Worm (Caenorhabditis elegans) whole organism, L3 larva: ENCODE measurements around the gene srb-12.

Source experiments
- ZK546.5 ChIP-seq: sonication (generic microtip); optimal IDR thresholded peaks from 2 replicates; lab custom pipeline; 2017; ENCODE audit warnings: missing biosample characterization, missing genetic modification characterization
- aly-2 ChIP-seq: fragments of 150-350 bp; optimal IDR thresholded peaks from 2 replicates; lab custom pipeline; 2014; ENCODE audit warnings: missing biosample characterization, missing genetic modification characterization
- ama-1 ChIP-seq: fragments of 150-350 bp; optimal IDR thresholded peaks from 2 replicates; lab custom pipeline; 2018
- ceh-16 ChIP-seq: sonication (generic microtip); optimal IDR thresholded peaks from 2 replicates; lab custom pipeline; 2017; ENCODE audit warnings: missing biosample characterization, missing genetic modification characterization
- ceh-28 ChIP-seq: fragments of 150-350 bp; optimal IDR thresholded peaks from 2 replicates; lab custom pipeline; 2014; ENCODE audit warnings: missing biosample characterization, missing genetic modification reagents, missing genetic modification characterization
- ceh-82 ChIP-seq: fragments of 150-350 bp; optimal IDR thresholded peaks from 2 replicates; lab custom pipeline; 2014; ENCODE audit warnings: missing biosample characterization, missing genetic modification characterization
- ceh-9 ChIP-seq: sonication (generic microtip); optimal IDR thresholded peaks from 2 replicates; lab custom pipeline; 2018; ENCODE audit warnings: missing biosample characterization, missing genetic modification characterization
- elt-2 ChIP-seq: sonication (generic microtip); optimal IDR thresholded peaks from 2 replicates; lab custom pipeline; 2016; ENCODE audit warnings: missing genetic modification reagents, mild to moderate bottlenecking, missing genetic modification characterization, missing compliant biosample characterization
- elt-3 ChIP-seq, 3 experiments: fragments of 150-350 bp in 1 of 3; sonication (generic microtip) in 2 of 3; optimal IDR thresholded peaks; 2 replicates in 2 of 3; 4 replicates in 1 of 3; lab custom pipeline; 2014 to 2017; ENCODE audit warnings: missing biosample characterization in 3 of 3, missing genetic modification characterization in 3 of 3
- eor-1 ChIP-seq, 2 experiments: fragments of 150-350 bp; optimal IDR thresholded peaks; 2 replicates each; lab custom pipeline; 2014 to 2018; ENCODE audit warnings: missing biosample characterization in 2 of 2, missing genetic modification characterization in 2 of 2
- fos-1 ChIP-seq: fragments of 150-350 bp; optimal IDR thresholded peaks from 2 replicates; lab custom pipeline; 2014; ENCODE audit warnings: missing biosample characterization, missing genetic modification characterization
- hmg-11 ChIP-seq: sonication (generic microtip); optimal IDR thresholded peaks from 2 replicates; lab custom pipeline; 2016; ENCODE audit warnings: missing genetic modification characterization, missing compliant biosample characterization
- jun-1 ChIP-seq: fragments of 150-350 bp; optimal IDR thresholded peaks from 2 replicates; lab custom pipeline; 2014; ENCODE audit warnings: missing biosample characterization, missing genetic modification reagents, missing genetic modification characterization
- lin-15B ChIP-seq: fragments of 150-350 bp; optimal IDR thresholded peaks from 2 replicates; lab custom pipeline; 2014; ENCODE audit warnings: missing biosample characterization, missing genetic modification characterization
- lin-39 ChIP-seq: fragments of 150-350 bp; optimal IDR thresholded peaks from 2 replicates; lab custom pipeline; 2018; ENCODE audit warnings: missing biosample characterization, missing genetic modification reagents, missing genetic modification characterization
- lsy-12 ChIP-seq: sonication (generic microtip); optimal IDR thresholded peaks from 2 replicates; lab custom pipeline; 2016; ENCODE audit warnings: mild to moderate bottlenecking, missing genetic modification characterization, missing compliant biosample characterization
- mdl-1 ChIP-seq: fragments of 150-350 bp; optimal IDR thresholded peaks from 2 replicates; lab custom pipeline; 2014; ENCODE audit warnings: missing biosample characterization, missing genetic modification characterization
- nfya-1 ChIP-seq: sonication (generic microtip); optimal IDR thresholded peaks from 2 replicates; lab custom pipeline; 2017; ENCODE audit warnings: missing genetic modification characterization, mild to moderate bottlenecking, missing compliant biosample characterization, antibody characterized with exemption, moderate library complexity; ENCODE audit not compliant: insufficient read depth
- nhr-11 ChIP-seq: fragments of 150-350 bp; optimal IDR thresholded peaks from 2 replicates; lab custom pipeline; 2014; ENCODE audit warnings: missing biosample characterization, missing genetic modification characterization
- nhr-23 ChIP-seq: fragments of 150-350 bp; optimal IDR thresholded peaks from 2 replicates; lab custom pipeline; 2014; ENCODE audit warnings: missing biosample characterization, missing genetic modification reagents, missing genetic modification characterization
- nhr-25 ChIP-seq: sonication (generic microtip); optimal IDR thresholded peaks from 2 replicates; lab custom pipeline; 2017; ENCODE audit warnings: missing biosample characterization, missing genetic modification characterization
- nhr-28 ChIP-seq: fragments of 150-350 bp; optimal IDR thresholded peaks from 2 replicates; lab custom pipeline; 2014; ENCODE audit warnings: missing biosample characterization, missing genetic modification characterization
- nhr-43 ChIP-seq: sonication (generic microtip); optimal IDR thresholded peaks from 2 replicates; lab custom pipeline; 2016; ENCODE audit warnings: mild to moderate bottlenecking, missing genetic modification characterization, missing compliant biosample characterization; ENCODE audit not compliant: poor library complexity, severe bottlenecking
- nhr-67 ChIP-seq: fragments of 150-350 bp; optimal IDR thresholded peaks from 2 replicates; lab custom pipeline; 2014; ENCODE audit warnings: missing biosample characterization, missing genetic modification characterization
- nhr-77 ChIP-seq: fragments of 150-350 bp; optimal IDR thresholded peaks from 2 replicates; lab custom pipeline; 2014; ENCODE audit warnings: missing biosample characterization, missing genetic modification characterization
- pha-4 ChIP-seq: fragments of 150-350 bp; optimal IDR thresholded peaks from 2 replicates; lab custom pipeline; 2014; ENCODE audit warnings: missing biosample characterization, missing genetic modification reagents, missing genetic modification characterization
- pqm-1 ChIP-seq: fragments of 150-350 bp; optimal IDR thresholded peaks from 2 replicates; lab custom pipeline; 2017; ENCODE audit warnings: missing biosample characterization, missing genetic modification characterization, inconsistent platforms
- sea-2 ChIP-seq: fragments of 150-350 bp; sonication (generic microtip); optimal IDR thresholded peaks from 4 replicates; lab custom pipeline; 2014; ENCODE audit warnings: missing biosample characterization, missing genetic modification reagents, missing genetic modification characterization
- skn-1 ChIP-seq: fragments of 150-350 bp; optimal IDR thresholded peaks from 2 replicates; lab custom pipeline; 2014; ENCODE audit warnings: missing biosample characterization, missing genetic modification characterization
- tbx-2 ChIP-seq: sonication (generic microtip); optimal IDR thresholded peaks from 2 replicates; lab custom pipeline; 2016; ENCODE audit warnings: mild to moderate bottlenecking, missing genetic modification characterization, missing compliant biosample characterization
- unc-62 ChIP-seq: fragments of 150-350 bp; sonication (generic microtip); optimal IDR thresholded peaks from 4 replicates; lab custom pipeline; 2014; ENCODE audit warnings: missing biosample characterization, missing genetic modification reagents, missing genetic modification characterization
- zag-1 ChIP-seq: fragments of 150-350 bp; optimal IDR thresholded peaks from 2 replicates; lab custom pipeline; 2014; ENCODE audit warnings: missing biosample characterization, missing genetic modification characterization
- ztf-4 ChIP-seq: fragments of 150-350 bp; optimal IDR thresholded peaks from 2 replicates; lab custom pipeline; 2014; ENCODE audit warnings: missing biosample characterization, missing genetic modification characterization

srb-12 gene

ce11 chrII:5150829-5151228 lies 3.6 kb downstream of the srb-12 start, which contains the start of gene srb-16:
Gene srb-16, minus strand, starts transcription at chrII:5150929.
- TF ChIP-seq elt-2 (tag; lab: Kevin White, UChicago) = no peak
- TF ChIP-seq ceh-28 (tag; lab: Kevin White, UChicago) = no peak
- TF ChIP-seq lin-15B (tag; lab: Kevin White, UChicago) = no peak
- TF ChIP-seq lin-39 = no peak
- TF ChIP-seq nfya-1 (tag; lab: Kevin White, UChicago) = no peak
- TF ChIP-seq ceh-16 (tag; lab: Kevin White, UChicago) = no peak
- no peak for TF ChIP-seq nhr-11 (tag; lab: Kevin White, UChicago)
- TF ChIP-seq nhr-23 (tag; lab: Kevin White, UChicago) = no peak
- no peak for TF ChIP-seq unc-62 (GFP tag; lab: Kevin White, UChicago)
- TF ChIP-seq ceh-82 = no peak
- TF ChIP-seq aly-2 (tag; lab: Kevin White, UChicago) = no peak
- TF ChIP-seq lsy-12 (tag; lab: Kevin White, UChicago) = no peak
- TF ChIP-seq, all 47 proteins: peak for 0

DNA sequence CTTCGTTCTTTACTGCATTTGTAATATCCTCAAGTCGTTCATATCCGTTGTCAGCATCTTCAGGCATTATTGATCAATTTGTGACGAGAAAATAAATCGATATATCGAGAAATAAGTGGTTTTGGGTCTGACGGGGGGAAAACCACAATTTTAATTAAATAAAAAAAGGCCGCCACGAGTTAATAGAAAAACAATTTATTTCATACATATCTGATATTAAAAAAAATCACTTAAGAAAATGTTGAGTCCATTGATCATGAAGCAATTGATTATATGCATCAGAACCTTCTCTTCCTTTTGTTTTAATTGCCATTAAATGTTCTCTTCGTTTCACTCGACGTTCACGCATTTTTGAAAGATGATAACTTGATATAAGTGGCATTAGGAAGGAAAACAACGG lies 6.1 kb downstream of the srb-12 start, which contains the start of gene F58A6.5:
F58A6.5 (minus strand) TSS at position 101 of the 400 bp plus-strand sequence.
- TF ChIP-seq nhr-43 = no peak
- TF ChIP-seq nhr-67 (tag; lab: Kevin White, UChicago) = no peak
- TF ChIP-seq pha-4 = no peak
- no peak for TF ChIP-seq tbx-2
- TF ChIP-seq aly-2 (tag; lab: Kevin White, UChicago) = no peak
- no peak for TF ChIP-seq nhr-11 (tag; lab: Kevin White, UChicago)
- no peak for TF ChIP-seq zag-1 (tag; lab: Kevin White, UChicago)
- no peak for TF ChIP-seq lsy-12 (tag; lab: Kevin White, UChicago)
- no peak for TF ChIP-seq nhr-28
- no peak for TF ChIP-seq skn-1 (tag; lab: Kevin White, UChicago)
- TF ChIP-seq hmg-11 (tag; lab: Kevin White, UChicago) = no peak
- no peak for TF ChIP-seq ama-1 (lab: Kevin White, UChicago)
- no peak for TF ChIP-seq ZK546.5
- no peak for TF ChIP-seq ceh-9 (tag; lab: Kevin White, UChicago)
- TF ChIP-seq elt-3 (tag; optimal IDR thresholded peaks at IDR 0.05; lab: Kevin White, UChicago) = no peak
- no peak for TF ChIP-seq fos-1
- no peak for TF ChIP-seq ztf-4
- no peak for TF ChIP-seq mdl-1 (tag; lab: Kevin White, UChicago)
- no peak for TF ChIP-seq sea-2 (GFP tag; lab: Kevin White, UChicago)
- no peak for TF ChIP-seq ceh-28 (tag; lab: Kevin White, UChicago)
- TF ChIP-seq, all 47 proteins: peak for 0

- TF ChIP-seq nhr-77 (tag; lab: Kevin White, UChicago) = no peak
- no peak for TF ChIP-seq eor-1 (tag; optimal IDR thresholded peaks at IDR 0.05; lab: Kevin White, UChicago)
- no peak for TF ChIP-seq skn-1 (tag; lab: Kevin White, UChicago)
- no peak for TF ChIP-seq ceh-28 (tag; lab: Kevin White, UChicago)
Observed at ce11 chrII:5142619-5143018, 11.8 kb downstream of the srb-12 start, which contains the start of gene F58A6.1. Gene F58A6.1, plus strand, starts transcription at chrII:5142919.

ce11 chrII:5141945-5142514 lies 12.4 kb downstream of the srb-12 start, which contains the start of gene nas-29:
Gene nas-29, minus strand, starts transcription at chrII:5142036.
- peak; percentile 98 for TF ChIP-seq elt-2 (tag; lab: Kevin White, UChicago)
- TF ChIP-seq mdl-1 (tag; lab: Kevin White, UChicago) = peak; percentile 28
- no peak for TF ChIP-seq sea-2 (GFP tag; lab: Kevin White, UChicago)
- TF ChIP-seq nhr-23 (tag; lab: Kevin White, UChicago) = no peak
- peak; percentile 89 for TF ChIP-seq pqm-1 (tag; lab: Kevin White, UChicago)
- TF ChIP-seq nhr-43 = peak; percentile 44
- TF ChIP-seq nhr-25 (tag; lab: Kevin White, UChicago) = peak; percentile 64
- TF ChIP-seq jun-1 (tag; lab: Kevin White, UChicago) = peak; percentile 20

DNA sequence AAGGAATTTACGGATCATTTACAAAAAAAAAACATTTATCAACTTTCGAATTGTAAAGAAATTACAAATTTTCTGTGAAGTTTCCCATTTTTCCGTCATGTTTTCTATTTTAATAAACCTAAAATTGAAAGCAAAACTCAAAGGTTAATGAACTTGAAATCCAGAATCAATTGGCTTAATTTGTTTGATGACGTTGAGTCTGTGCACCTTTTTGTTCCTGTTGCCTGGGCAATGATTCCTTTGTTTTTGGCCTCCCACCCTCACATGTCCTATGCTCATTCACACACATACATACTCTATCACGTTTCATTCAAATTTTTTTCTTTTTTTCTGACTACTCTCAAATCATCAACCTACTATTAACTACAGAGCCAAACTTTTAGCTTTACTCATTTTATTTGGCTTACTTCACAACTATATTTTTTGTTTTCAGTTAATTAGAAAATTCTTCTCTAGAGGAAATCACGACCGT lies 18.1 kb downstream of the srb-12 start, which contains the start of gene F58A6.2:
F58A6.2 (plus strand) TSS at position 422 of the 472 bp plus-strand sequence.
- TF ChIP-seq ama-1 (lab: Kevin White, UChicago) = no peak
